Fruit fly (Drosophila melanogaster) whole organism, pupa: ENCODE measurements around the gene Slimp.

Experiments used
- CG10348 ChIP-seq: fragments of 200-800 bp; sonication (Bioruptor generic); IDR thresholded peaks from 2 replicates; pipeline ENCODE4 v1.3.6; 2022; ENCODE audit warnings: missing biosample characterization, missing genetic modification characterization
- CG12605 ChIP-seq: fragments of 200-800 bp; sonication (Bioruptor generic); IDR thresholded peaks from 2 replicates; pipeline ENCODE4 v1.3.6; 2022; ENCODE audit warnings: missing biosample characterization, missing genetic modification characterization
- CG13204 ChIP-seq: fragments of 200-800 bp; sonication (Bioruptor generic); optimal IDR thresholded peaks from 2 replicates; lab custom pipeline; 2018; ENCODE audit warnings: missing biosample characterization, mild to moderate bottlenecking, missing genetic modification characterization, moderate library complexity
- CG14655 ChIP-seq: fragments of 200-800 bp; sonication (Bioruptor generic); optimal IDR thresholded peaks from 3 replicates; lab custom pipeline; 2017; ENCODE audit warnings: mild to moderate bottlenecking, missing biosample characterization, missing genetic modification reagents, missing genetic modification characterization
- CG15710 ChIP-seq: fragments of 200-800 bp; sonication (Bioruptor generic); optimal IDR thresholded peaks from 2 replicates; lab custom pipeline; 2018; ENCODE audit warnings: missing biosample characterization, mild to moderate bottlenecking, missing genetic modification characterization, moderate library complexity
- CG17806 ChIP-seq: fragments of 200-800 bp; sonication (Bioruptor generic); optimal IDR thresholded peaks from 2 replicates; lab custom pipeline; 2018; ENCODE audit warnings: missing biosample characterization, mild to moderate bottlenecking, missing genetic modification characterization, moderate library complexity
- CG32121 ChIP-seq: fragments of 200-800 bp; sonication (Bioruptor generic); IDR thresholded peaks from 2 replicates; pipeline ENCODE4 v1.3.6; 2022; ENCODE audit warnings: missing biosample characterization, missing genetic modification characterization
- CG34367 ChIP-seq: fragments of 200-800 bp; sonication (Bioruptor generic); optimal IDR thresholded peaks from 2 replicates; lab custom pipeline; 2018; ENCODE audit warnings: missing biosample characterization, mild to moderate bottlenecking, missing genetic modification characterization
- CG4496 ChIP-seq: fragments of 200-800 bp; sonication (Bioruptor generic); IDR thresholded peaks from 3 replicates; pipeline ENCODE4 v1.3.6; 2022; ENCODE audit warnings: missing biosample characterization, missing genetic modification characterization
- CG8159 ChIP-seq: fragments of 200-800 bp; sonication (Bioruptor generic); optimal IDR thresholded peaks from 3 replicates; lab custom pipeline; 2018; ENCODE audit warnings: missing biosample characterization, mild to moderate bottlenecking, missing genetic modification characterization, moderate library complexity
- CG8301 ChIP-seq: fragments of 200-800 bp; sonication (Bioruptor generic); optimal IDR thresholded peaks from 2 replicates; lab custom pipeline; 2018; ENCODE audit warnings: missing biosample characterization, mild to moderate bottlenecking, missing genetic modification characterization
- CG9948 ChIP-seq: fragments of 200-800 bp; sonication (Bioruptor generic); optimal IDR thresholded peaks from 2 replicates; lab custom pipeline; 2018; ENCODE audit warnings: missing biosample characterization, mild to moderate bottlenecking, missing genetic modification characterization, moderate library complexity
- D1 ChIP-seq: fragments of 200-800 bp; sonication (Bioruptor generic); optimal IDR thresholded peaks from 2 replicates; lab custom pipeline; 2018; ENCODE audit warnings: missing biosample characterization, mild to moderate bottlenecking, missing genetic modification characterization, moderate library complexity
- EcR ChIP-seq: fragments of 200-800 bp; sonication (Bioruptor generic); optimal IDR thresholded peaks from 3 replicates; lab custom pipeline; 2019; ENCODE audit warnings: missing biosample characterization, missing genetic modification characterization, mild to moderate bottlenecking, moderate library complexity, missing genetic modification reagents
- Ets98B ChIP-seq: fragments of 200-800 bp; sonication (Bioruptor generic); IDR thresholded peaks from 2 replicates; pipeline ENCODE4 v1.3.6; 2022; ENCODE audit warnings: missing biosample characterization, missing genetic modification characterization
- Pif1A ChIP-seq: fragments of 200-800 bp; sonication (Bioruptor generic); optimal IDR thresholded peaks from 3 replicates; lab custom pipeline; 2016; ENCODE audit warnings: missing biosample characterization, missing genetic modification characterization
- Pif1B ChIP-seq: fragments of 200-800 bp; sonication (Bioruptor generic); optimal IDR thresholded peaks from 3 replicates; lab custom pipeline; 2016; ENCODE audit warnings: missing biosample characterization, missing genetic modification characterization
- Snoo ChIP-seq: fragments of 200-800 bp; sonication (Bioruptor generic); optimal IDR thresholded peaks from 3 replicates; lab custom pipeline; 2017; ENCODE audit warnings: missing biosample characterization, mild to moderate bottlenecking, missing genetic modification characterization, inconsistent platforms
- fd96Ca ChIP-seq: fragments of 200-800 bp; sonication (Bioruptor generic); IDR thresholded peaks from 3 replicates; pipeline ENCODE4 v1.3.6; 2022; ENCODE audit warnings: missing biosample characterization, missing genetic modification characterization
- gl ChIP-seq: fragments of 200-800 bp; sonication (Bioruptor generic); optimal IDR thresholded peaks from 2 replicates; lab custom pipeline; 2018; ENCODE audit warnings: missing biosample characterization, mild to moderate bottlenecking, missing genetic modification characterization
- rn ChIP-seq: fragments of 200-800 bp; sonication (Bioruptor generic); IDR thresholded peaks from 2 replicates; pipeline ENCODE4 v1.3.6; 2022; ENCODE audit warnings: missing biosample characterization, missing genetic modification characterization

The Slimp gene

DNA sequence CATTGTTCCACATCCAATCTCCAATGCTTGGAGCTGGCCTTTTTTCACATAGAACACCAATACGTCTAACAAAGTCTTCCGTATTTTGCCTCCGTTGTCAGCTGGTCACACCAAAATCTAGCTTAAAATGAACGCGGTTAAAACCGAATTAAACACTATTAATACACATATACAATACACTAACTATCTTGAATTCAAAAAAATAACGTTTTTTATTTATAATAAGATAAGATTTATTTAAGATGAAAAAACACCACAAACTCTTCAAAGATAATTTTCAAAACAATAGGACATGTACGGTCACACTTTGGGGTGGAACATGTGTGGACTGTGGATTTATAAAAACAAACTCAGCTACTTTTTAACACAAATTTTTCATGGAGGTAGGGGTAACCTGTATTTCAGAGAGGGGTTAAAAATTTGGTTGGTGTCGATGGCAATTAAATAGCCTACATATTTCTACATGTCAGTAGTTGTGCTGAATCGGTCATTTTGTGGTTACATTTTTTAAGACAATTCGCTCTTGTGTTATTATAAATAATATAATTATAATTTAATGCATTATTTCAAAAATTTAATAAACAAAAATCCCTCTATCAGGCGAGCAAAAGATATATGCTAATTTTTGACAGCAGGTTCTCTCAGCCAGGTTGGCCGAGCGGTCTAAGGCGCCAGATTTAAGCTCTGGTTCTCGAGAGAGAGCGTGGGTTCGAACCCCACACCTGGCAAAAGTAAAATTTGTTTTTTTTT is 36.3 kb downstream of the Slimp start, which contains the start of gene CG13605:
Gene CG13605, minus strand, starts transcription at position 70 of the 750 bp plus-strand sequence.
- TF ChIP-seq gl (no peak), CG17806 (tag; lab: Kevin White, UChicago) (peak; percentile 54), CG34367 (tag; lab: Kevin White, UChicago) (peak; percentile 25), Snoo (peak; percentile 69), Ets98B (GFP tag; lab: Robert Waterston, UW) (peak; percentile 82), CG8301 (peak; percentile 51), CG4496 (GFP tag; lab: Robert Waterston, UW) (peak; percentile 86), CG8159 (tag; lab: Kevin White, UChicago) (peak; percentile 51), CG10348 (no peak), CG14655 (GFP tag; lab: Kevin White, UChicago) (peak; percentile 61), CG9948 (tag; lab: Kevin White, UChicago) (peak; percentile 24), CG32121 (GFP tag; lab: Robert Waterston, UW) (peak; percentile 77), rn (GFP tag; lab: Robert Waterston, UW) (no peak), fd96Ca (peak; percentile 66), Pif1B (GFP tag; lab: Kevin White, UChicago) (peak; percentile 79), CG15710 (peak; percentile 39), CG13204 (no peak), D1 (tag; lab: Kevin White, UChicago) (no peak), Pif1A (peak; percentile 62), EcR (GFP tag; lab: Kevin White, UChicago) (no peak), CG12605 (GFP tag; lab: Robert Waterston, UW) (peak; percentile 37; the same call in 1 of the 2 replicates)
- TF ChIP-seq, all 21 proteins: peak for 15

DNA sequence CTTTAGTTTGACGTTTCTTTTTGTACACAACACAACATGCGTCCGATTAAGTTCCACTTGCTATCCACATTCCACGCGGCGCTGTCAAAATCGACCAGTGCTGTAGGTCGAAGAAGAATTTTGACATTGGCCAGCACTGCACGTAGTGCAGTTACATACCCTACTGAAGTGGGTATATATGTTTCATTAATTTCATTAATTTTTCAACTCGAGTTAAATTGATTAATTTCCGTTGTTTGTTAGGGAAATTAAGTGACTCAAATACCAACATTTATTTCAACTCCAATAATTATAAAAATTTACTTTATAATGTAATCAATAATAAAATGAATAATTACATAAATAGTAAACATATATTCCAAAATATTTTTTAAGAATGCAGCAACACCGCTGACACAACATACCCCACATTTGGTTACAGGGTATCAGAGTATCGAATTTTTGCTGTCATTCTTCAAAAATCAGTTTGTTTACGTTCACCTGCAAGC is 39.8 kb downstream of the Slimp start, which contains the start of the genes eIF4EHP and CG18428:
Gene eIF4EHP, minus strand, starts transcription at position 59 of the 488 bp plus-strand sequence.
Gene CG18428, plus strand, starts transcription at position 435 of the 488 bp plus-strand sequence.
- TF ChIP-seq fd96Ca (0 out of 3 replicates have a peak, but pooled peaks have one; percentile 93), CG8301 (peak; percentile 100), CG9948 (tag; lab: Kevin White, UChicago) (peak; percentile 100), rn (GFP tag; lab: Robert Waterston, UW) (no peak), CG32121 (GFP tag; lab: Robert Waterston, UW) (no peak), CG4496 (GFP tag; lab: Robert Waterston, UW) (no peak), CG15710 (peak; percentile 100), CG8159 (tag; lab: Kevin White, UChicago) (peak; percentile 100), Pif1B (GFP tag; lab: Kevin White, UChicago) (peak; percentile 90), CG13204 (peak; percentile 98), Ets98B (GFP tag; lab: Robert Waterston, UW) (no peak), CG34367 (tag; lab: Kevin White, UChicago) (peak; percentile 99), CG12605 (GFP tag; lab: Robert Waterston, UW) (no peak; the same call in 1 of the 2 replicates), CG10348 (no peak), CG14655 (GFP tag; lab: Kevin White, UChicago) (peak; percentile 100), Snoo (peak; percentile 99), Pif1A (peak; percentile 97), EcR (GFP tag; lab: Kevin White, UChicago) (peak; percentile 78), gl (peak; percentile 94), CG17806 (tag; lab: Kevin White, UChicago) (peak; percentile 100), D1 (tag; lab: Kevin White, UChicago) (peak; percentile 100)

DNA sequence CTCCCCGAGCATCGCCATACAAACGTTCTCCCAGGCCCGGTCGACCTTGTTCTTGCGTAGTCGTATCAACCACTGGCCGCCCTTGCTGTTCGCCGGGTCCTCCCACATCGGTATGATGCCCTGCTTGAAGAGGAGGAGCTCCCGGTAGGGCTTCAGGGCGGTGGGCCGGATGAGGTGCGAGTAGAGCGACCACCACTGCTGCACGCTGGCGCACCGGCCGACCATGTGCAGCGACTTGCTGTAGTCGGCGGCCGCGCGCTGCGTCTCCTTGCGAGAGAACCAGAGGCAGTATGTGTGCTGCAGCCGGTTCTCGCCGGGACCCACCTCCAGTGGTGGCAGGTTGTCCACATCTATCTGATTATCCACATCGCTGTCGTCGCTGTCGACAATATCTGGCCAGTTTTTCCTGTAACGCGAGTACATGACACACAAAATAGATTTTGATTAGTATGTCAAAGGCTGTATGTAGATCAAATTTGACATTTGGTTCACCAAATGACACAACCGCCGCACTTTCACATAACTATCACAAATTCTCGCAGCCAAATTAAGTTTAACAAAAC is 41.8 kb downstream of the Slimp start, which contains the start of gene CG10694:
Gene CG10694, plus strand, starts transcription at position 513 of the 563 bp plus-strand sequence.
- TF ChIP-seq Snoo = no peak
- TF ChIP-seq fd96Ca = no peak
- TF ChIP-seq CG15710 = no peak
- no peak for TF ChIP-seq rn (GFP tag; lab: Robert Waterston, UW)
- no peak for TF ChIP-seq CG9948 (tag; lab: Kevin White, UChicago)
- no peak for TF ChIP-seq CG8159 (tag; lab: Kevin White, UChicago)
- TF ChIP-seq Pif1A = no peak
- no peak for TF ChIP-seq CG12605 (GFP tag; lab: Robert Waterston, UW)
- TF ChIP-seq CG13204 = no peak
- no peak for TF ChIP-seq CG32121 (GFP tag; lab: Robert Waterston, UW)
- no peak for TF ChIP-seq CG34367 (tag; lab: Kevin White, UChicago)
- TF ChIP-seq Pif1B (GFP tag; lab: Kevin White, UChicago) = no peak

DNA sequence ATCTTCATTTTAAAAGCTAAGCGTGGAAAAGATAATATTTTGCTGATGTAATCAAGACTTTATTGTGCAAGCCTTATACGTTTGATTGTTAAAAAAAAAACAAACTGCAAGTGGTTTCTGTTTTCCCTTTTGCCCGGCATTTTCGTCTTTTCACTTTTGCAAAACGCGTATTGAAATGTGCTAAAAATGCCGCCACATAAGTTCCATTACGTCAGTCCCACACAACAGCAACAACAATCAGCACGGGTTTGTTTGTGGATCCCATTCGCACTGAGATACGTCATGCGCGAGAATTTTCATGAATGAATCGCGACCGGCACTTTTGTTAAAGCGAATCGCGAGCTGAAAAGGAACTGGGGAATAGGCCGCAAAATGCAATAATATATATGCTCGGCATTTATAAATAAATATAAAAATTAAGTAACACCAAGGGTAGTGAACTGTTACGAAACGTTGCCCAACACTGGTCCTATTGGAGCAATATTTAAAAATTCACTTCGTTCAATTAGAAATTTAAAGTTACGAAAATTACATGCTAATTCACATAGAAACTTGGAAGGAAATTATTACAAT is 42.6 kb downstream of the Slimp start:
- TF ChIP-seq fd96Ca (no peak), rn (GFP tag; lab: Robert Waterston, UW) (no peak), Snoo (peak; percentile 47), CG4496 (GFP tag; lab: Robert Waterston, UW) (no peak), Pif1B (GFP tag; lab: Kevin White, UChicago) (peak; percentile 82), CG15710 (peak; percentile 1), EcR (GFP tag; lab: Kevin White, UChicago) (peak; percentile 94), CG14655 (GFP tag; lab: Kevin White, UChicago) (peak; percentile 17), CG32121 (GFP tag; lab: Robert Waterston, UW) (no peak), CG8159 (tag; lab: Kevin White, UChicago) (peak; percentile 10), CG8301 (peak; percentile 46), CG17806 (tag; lab: Kevin White, UChicago) (peak; percentile 41), CG34367 (tag; lab: Kevin White, UChicago) (peak; percentile 5), Pif1A (peak; percentile 79)
